Fruit fly (Drosophila melanogaster): ENCODE results near the gene Galt.

Galt gene

dm6 chr2L:6717460-6717859, 49.6 kb upstream of the Galt start, which contains the start of gene Aatf (continued):
- TF ChIP-seq CG3847 (GFP tag; IDR thresholded peaks at IDR 0.05) (peak; percentile 36; the same call in 1 of the 2 replicates), trh (GFP tag; optimal IDR thresholded peaks at IDR 0.05) (no peak), CG17802 (tag; optimal IDR thresholded peaks at IDR 0.05) (no peak), Jarid2 (GFP tag; optimal IDR thresholded peaks at IDR 0.05) (no peak), CG4282 (GFP tag; optimal IDR thresholded peaks at IDR 0.05) (no peak), CG11560 (tag; IDR thresholded peaks at IDR 0.05) (no peak), Hmx (GFP tag; optimal IDR thresholded peaks at IDR 0.05) (no peak), CG13296 (GFP tag; optimal IDR thresholded peaks at IDR 0.05) (no peak), CG16863 (GFP tag; optimal IDR thresholded peaks at IDR 0.05) (no peak), bowl (GFP tag; IDR thresholded peaks at IDR 0.05) (no peak), ftz-f1 (GFP tag; optimal IDR thresholded peaks at IDR 0.05) (no peak), ewg (GFP tag; optimal IDR thresholded peaks at IDR 0.05) (no peak), disco-r (GFP tag; optimal IDR thresholded peaks at IDR 0.05) (no peak), otp (GFP tag; IDR thresholded peaks at IDR 0.05) (no peak), CG12236 (GFP tag; optimal IDR thresholded peaks at IDR 0.05) (no peak), Dip3 (GFP tag; optimal IDR thresholded peaks at IDR 0.05) (no peak), Oaz (GFP tag; IDR thresholded peaks at IDR 0.05) (no peak), CG5245 (GFP tag; optimal IDR thresholded peaks at IDR 0.05) (no peak), CG9437 (GFP tag; optimal IDR thresholded peaks at IDR 0.05) (no peak), CG34422 (GFP tag; IDR thresholded peaks at IDR 0.05) (peak; percentile 45; the same call in 1 of the 3 replicates), her (GFP tag; optimal IDR thresholded peaks at IDR 0.05) (peak; percentile 11), Hand (GFP tag; optimal IDR thresholded peaks at IDR 0.05) (no peak), Fer1 (GFP tag; optimal IDR thresholded peaks at IDR 0.05) (no peak), Sry-δ (GFP tag; optimal IDR thresholded peaks at IDR 0.05) (peak; percentile 97), Elba2 (GFP tag; optimal IDR thresholded peaks at IDR 0.05) (no peak), Bdp1 (GFP tag; optimal IDR thresholded peaks at IDR 0.05) (no peak), BEAF-32 (GFP tag; optimal IDR thresholded peaks at IDR 0.05) (peak; percentile 88), Atf3 (GFP tag; optimal IDR thresholded peaks at IDR 0.05) (no peak), CG43689 (GFP tag; IDR thresholded peaks at IDR 0.05) (no peak), Sry-β (GFP tag; optimal IDR thresholded peaks at IDR 0.05) (no peak), ro (GFP tag; IDR thresholded peaks at IDR 0.05) (no peak), CG6654 (GFP tag; optimal IDR thresholded peaks at IDR 0.05) (no peak), tll (GFP tag; optimal IDR thresholded peaks at IDR 0.05) (no peak), fu2 (GFP tag; optimal IDR thresholded peaks at IDR 0.05) (no peak), Usf (GFP tag; optimal IDR thresholded peaks at IDR 0.05) (no peak), chif (GFP tag; optimal IDR thresholded peaks at IDR 0.05) (no peak), Taf1 (GFP tag; IDR thresholded peaks at IDR 0.05) (no peak), CG11504 (tag; optimal IDR thresholded peaks at IDR 0.05) (no peak), CG2120 (GFP tag; optimal IDR thresholded peaks at IDR 0.05) (peak; percentile 7), tna (GFP tag; IDR thresholded peaks at IDR 0.05; ENCODE audit: partially characterized antibody) (peak; percentile 72), tup (GFP tag; optimal IDR thresholded peaks at IDR 0.05) (no peak), Meics (GFP tag; optimal IDR thresholded peaks at IDR 0.05) (no peak), Mad (GFP tag; optimal IDR thresholded peaks at IDR 0.05) (no peak), Ada2b (GFP tag; IDR thresholded peaks at IDR 0.05) (no peak), Med (GFP tag) (peak; percentile 81), Ptx1 (GFP tag; IDR thresholded peaks at IDR 0.05) (no peak), dati (GFP tag; IDR thresholded peaks at IDR 0.05) (no peak), gce (GFP tag; IDR thresholded peaks at IDR 0.05) (no peak), sug (tag; optimal IDR thresholded peaks at IDR 0.05) (peak; percentile 3), inv (GFP tag; IDR thresholded peaks at IDR 0.05; ENCODE audit: partially characterized antibody) (peak; percentile 70), CG1233 (GFP tag; optimal IDR thresholded peaks at IDR 0.05) (no peak), CG9876 (GFP tag; optimal IDR thresholded peaks at IDR 0.05) (no peak)

All from whole organism, embryonic.